Worm (Caenorhabditis elegans) whole organism, young adult: Measurements from ENCODE around the gene T01C1.4.

Source experiments
- B0035.1 ChIP-seq: sonication (generic microtip); optimal IDR thresholded peaks from 2 replicates; lab custom pipeline; 2016; ENCODE audit warnings: missing genetic modification characterization, mild to moderate bottlenecking, missing compliant biosample characterization, missing genotype, missing genetic modification reagents
- C17E4.6 ChIP-seq: fragments of 200-800 bp; sonication (Bioruptor generic); IDR thresholded peaks from 2 replicates; pipeline ENCODE4 v1.3.6; 2022; ENCODE audit warnings: missing genetic modification reagents, missing genetic modification characterization, missing compliant biosample characterization
- D2030.7 ChIP-seq: fragments of 200-800 bp; sonication (Bioruptor generic); IDR thresholded peaks from 2 replicates; pipeline ENCODE4 v1.3.6; 2022; ENCODE audit warnings: missing genetic modification reagents, missing genetic modification characterization, missing compliant biosample characterization
- F23B12.7 ChIP-seq: sonication (generic microtip); optimal IDR thresholded peaks from 2 replicates; lab custom pipeline; 2017; ENCODE audit warnings: missing genetic modification characterization, mild to moderate bottlenecking, missing compliant biosample characterization, antibody characterized with exemption, moderate library complexity; ENCODE audit not compliant: insufficient read depth
- F33H1.4 ChIP-seq: fragments of 200-800 bp; sonication (Bioruptor generic); IDR thresholded peaks from 2 replicates; pipeline ENCODE4 v1.3.6; 2022; ENCODE audit warnings: missing genetic modification reagents, missing genetic modification characterization, missing compliant biosample characterization
- K12H6.12 ChIP-seq: fragments of 200-800 bp; sonication (Bioruptor generic); optimal IDR thresholded peaks from 2 replicates; lab custom pipeline; 2018; ENCODE audit warnings: mild to moderate bottlenecking, missing genetic modification characterization, missing compliant biosample characterization
- T07F8.4 ChIP-seq: sonication (generic microtip); optimal IDR thresholded peaks from 2 replicates; lab custom pipeline; 2016; ENCODE audit warnings: mild to moderate bottlenecking, missing genetic modification characterization, moderate library complexity, missing compliant biosample characterization
- T26A5.8 ChIP-seq: sonication (generic microtip); optimal IDR thresholded peaks from 2 replicates; lab custom pipeline; 2016; ENCODE audit warnings: missing genetic modification characterization, missing compliant biosample characterization
- Y53F4B.3 ChIP-seq: fragments of 200-800 bp; sonication (Bioruptor generic); IDR thresholded peaks from 2 replicates; pipeline ENCODE4 v1.3.6; 2022; ENCODE audit warnings: missing genetic modification reagents, missing genetic modification characterization, missing compliant biosample characterization
- Y53G8AR.9 ChIP-seq: fragments of 200-800 bp; sonication (Bioruptor generic); conservative IDR thresholded peaks from 2 replicates; pipeline ENCODE4 v1.3.6; 2022; ENCODE audit warnings: missing genetic modification reagents, missing genetic modification characterization, missing compliant biosample characterization
- Y95B8A.8 ChIP-seq: fragments of 200-800 bp; sonication (Bioruptor generic); IDR thresholded peaks from 2 replicates; pipeline ENCODE4 v1.3.6; 2022; ENCODE audit warnings: missing genetic modification reagents, missing genetic modification characterization, missing compliant biosample characterization
- ama-1 ChIP-seq, 3 experiments: fragments of 150-350 bp in 1 of 3; sonication (generic microtip) in 2 of 3; optimal IDR thresholded peaks; 2 replicates each; lab custom pipeline; 2014 to 2018; ENCODE audit warnings: missing biosample characterization in 2 of 3, missing genetic modification characterization in 2 of 3, missing genetic modification reagents in 2 of 3
- attf-5 ChIP-seq: fragments of 200-800 bp; sonication (Bioruptor generic); optimal IDR thresholded peaks from 2 replicates; lab custom pipeline; 2018; ENCODE audit warnings: mild to moderate bottlenecking, missing genetic modification characterization, missing compliant biosample characterization
- cebp-1 ChIP-seq, 2 experiments: fragments of 200-800 bp in 1 of 2; sonication (Bioruptor generic) in 1 of 2; sonication (generic microtip) in 1 of 2; IDR thresholded peaks in 1 of 2; optimal IDR thresholded peaks in 1 of 2; 2 replicates each; pipeline versions ENCODE4 v1.3.6 to Lab custom; 2017 to 2022; ENCODE audit warnings: missing compliant biosample characterization in 2 of 2, missing genetic modification characterization in 2 of 2, mild to moderate bottlenecking in 1 of 2, missing genetic modification reagents in 1 of 2, moderate library complexity in 1 of 2
- ceh-27 ChIP-seq: fragments of 200-800 bp; sonication (Bioruptor generic); optimal IDR thresholded peaks from 2 replicates; lab custom pipeline; 2018; ENCODE audit warnings: mild to moderate bottlenecking, missing genetic modification characterization, moderate library complexity, missing compliant biosample characterization
- ceh-58 ChIP-seq: fragments of 200-800 bp; sonication (Bioruptor generic); IDR thresholded peaks from 2 replicates; pipeline ENCODE4 v1.3.6; 2022; ENCODE audit warnings: missing genetic modification characterization, missing compliant biosample characterization
- ceh-91 ChIP-seq: fragments of 200-800 bp; sonication (Bioruptor generic); IDR thresholded peaks from 2 replicates; pipeline ENCODE4 v1.3.6; 2022; ENCODE audit warnings: missing genetic modification reagents, missing genetic modification characterization, missing compliant biosample characterization
- chd-7 ChIP-seq: sonication (generic microtip); optimal IDR thresholded peaks from 2 replicates; lab custom pipeline; 2016; ENCODE audit warnings: mild to moderate bottlenecking, missing genetic modification characterization, moderate library complexity, missing compliant biosample characterization
- dox-1 ChIP-seq: fragments of 200-800 bp; sonication (Bioruptor generic); IDR thresholded peaks from 2 replicates; pipeline ENCODE4 v1.3.6; 2022; ENCODE audit warnings: missing genetic modification reagents, missing genetic modification characterization, missing compliant biosample characterization
- dpff-1 ChIP-seq: sonication (generic microtip); optimal IDR thresholded peaks from 2 replicates; lab custom pipeline; 2017; ENCODE audit warnings: mild to moderate bottlenecking, missing genetic modification characterization, missing compliant biosample characterization
- ekl-4 ChIP-seq: fragments of 200-800 bp; sonication (Bioruptor generic); IDR thresholded peaks from 2 replicates; pipeline ENCODE4 v1.3.6; 2022; ENCODE audit warnings: missing genetic modification reagents, missing genetic modification characterization, missing compliant biosample characterization
- hmg-1.2 ChIP-seq: fragments of 200-800 bp; sonication (Bioruptor generic); IDR thresholded peaks from 2 replicates; pipeline ENCODE4 v1.3.6; 2022; ENCODE audit warnings: missing genetic modification reagents, missing genetic modification characterization, missing compliant biosample characterization
- hrde-1 ChIP-seq: sonication (generic microtip); optimal IDR thresholded peaks from 2 replicates; lab custom pipeline; 2016; ENCODE audit warnings: missing genetic modification characterization, mild to moderate bottlenecking, missing compliant biosample characterization, moderate library complexity, missing genotype, missing genetic modification reagents, borderline replicate concordance
- lin-40 ChIP-seq: sonication (generic microtip); optimal IDR thresholded peaks from 2 replicates; lab custom pipeline; 2016; ENCODE audit warnings: missing genetic modification characterization, mild to moderate bottlenecking, missing compliant biosample characterization, missing genotype, missing genetic modification reagents
- lsy-27 ChIP-seq: sonication (generic microtip); optimal IDR thresholded peaks from 2 replicates; lab custom pipeline; 2017; ENCODE audit warnings: missing genetic modification characterization, mild to moderate bottlenecking, missing compliant biosample characterization, antibody characterized with exemption, missing genotype, borderline replicate concordance; ENCODE audit not compliant: insufficient read depth
- madf-3 ChIP-seq: fragments of 200-800 bp; sonication (Bioruptor generic); IDR thresholded peaks from 2 replicates; pipeline ENCODE4 v1.3.6; 2022; ENCODE audit warnings: missing genetic modification reagents, missing genetic modification characterization, missing compliant biosample characterization
- mcd-1 ChIP-seq: fragments of 200-800 bp; sonication (Bioruptor generic); IDR thresholded peaks from 2 replicates; pipeline ENCODE4 v1.3.6; 2022; ENCODE audit warnings: missing genetic modification reagents, missing genetic modification characterization, missing compliant biosample characterization
- mes-4 ChIP-seq: sonication (generic microtip); optimal IDR thresholded peaks from 2 replicates; lab custom pipeline; 2016; ENCODE audit warnings: missing genotype, missing genetic modification characterization, missing compliant biosample characterization
- nfya-2 ChIP-seq: fragments of 200-800 bp; sonication (Bioruptor generic); IDR thresholded peaks from 2 replicates; pipeline ENCODE4 v1.3.6; 2022; ENCODE audit warnings: missing genetic modification reagents, missing genetic modification characterization, missing compliant biosample characterization
- nhr-179 ChIP-seq: sonication (generic microtip); optimal IDR thresholded peaks from 2 replicates; lab custom pipeline; 2016; ENCODE audit warnings: mild to moderate bottlenecking, missing genetic modification characterization, missing compliant biosample characterization
- nhr-80 ChIP-seq: sonication (generic microtip); optimal IDR thresholded peaks from 2 replicates; lab custom pipeline; 2016; ENCODE audit warnings: missing genetic modification characterization, missing compliant biosample characterization
- nhr-90 ChIP-seq: sonication (generic microtip); optimal IDR thresholded peaks from 2 replicates; lab custom pipeline; 2016; ENCODE audit warnings: missing genotype, mild to moderate bottlenecking, missing genetic modification characterization, missing compliant biosample characterization
- pbrm-1 ChIP-seq: fragments of 200-800 bp; sonication (Bioruptor generic); IDR thresholded peaks from 2 replicates; pipeline ENCODE4 v1.3.6; 2022; ENCODE audit warnings: missing genetic modification reagents, missing genetic modification characterization, missing compliant biosample characterization
- repo-1 ChIP-seq: sonication (generic microtip); optimal IDR thresholded peaks from 2 replicates; lab custom pipeline; 2017; ENCODE audit warnings: mild to moderate bottlenecking, missing genetic modification characterization, missing compliant biosample characterization
- snpc-1.1 ChIP-seq: sonication (generic microtip); optimal IDR thresholded peaks from 2 replicates; lab custom pipeline; 2017; ENCODE audit warnings: missing genetic modification characterization, mild to moderate bottlenecking, missing compliant biosample characterization, antibody characterized with exemption, moderate library complexity, missing genotype, missing genetic modification reagents; ENCODE audit not compliant: insufficient read depth
- somi-1 ChIP-seq: fragments of 200-800 bp; sonication (Bioruptor generic); optimal IDR thresholded peaks from 2 replicates; lab custom pipeline; 2018; ENCODE audit warnings: mild to moderate bottlenecking, missing genetic modification characterization, missing compliant biosample characterization
- tbp1 ChIP-seq: fragments of 200-800 bp; sonication (Bioruptor generic); optimal IDR thresholded peaks from 2 replicates; lab custom pipeline; 2018; ENCODE audit warnings: mild to moderate bottlenecking, missing genetic modification characterization, missing compliant biosample characterization
- tlf-1 ChIP-seq: fragments of 200-800 bp; sonication (Bioruptor generic); optimal IDR thresholded peaks from 2 replicates; lab custom pipeline; 2018; ENCODE audit warnings: mild to moderate bottlenecking, missing genetic modification characterization, missing compliant biosample characterization
- unc-130 ChIP-seq: sonication (generic microtip); optimal IDR thresholded peaks from 2 replicates; lab custom pipeline; 2016; ENCODE audit warnings: missing genetic modification reagents, missing genetic modification characterization, missing compliant biosample characterization
- ztf-18 ChIP-seq: sonication (generic microtip); optimal IDR thresholded peaks from 2 replicates; lab custom pipeline; 2016; ENCODE audit warnings: missing genotype, mild to moderate bottlenecking, missing genetic modification characterization, missing compliant biosample characterization
- ztf-26 ChIP-seq: sonication (generic microtip); optimal IDR thresholded peaks from 2 replicates; lab custom pipeline; 2017; ENCODE audit warnings: missing genetic modification characterization, missing compliant biosample characterization

The T01C1.4 gene

DNA sequence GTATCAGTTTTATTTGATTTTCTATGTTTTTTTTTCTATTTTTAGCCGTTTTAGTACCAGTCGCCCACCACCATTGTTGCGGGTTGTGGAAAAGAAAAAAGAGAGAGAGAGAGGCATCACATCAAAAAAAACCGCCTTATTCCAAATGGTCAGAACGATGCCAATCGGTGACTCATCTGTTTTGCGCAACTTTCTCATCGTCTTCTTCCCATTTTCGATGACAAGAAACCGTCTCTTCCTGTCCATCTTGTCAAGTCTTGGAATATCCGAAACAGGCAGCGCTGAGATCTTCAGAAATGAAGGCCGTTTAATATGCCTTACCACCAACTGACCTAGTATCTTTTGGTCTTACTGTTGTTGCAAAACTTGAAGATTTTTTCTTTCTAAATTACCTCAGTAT is 30.4 kb downstream of the T01C1.4 start:
- TF ChIP-seq ama-1 (optimal IDR thresholded peaks at IDR 0.05; lab: Kevin White, UChicago): no peak
- TF ChIP-seq ama-1 (GFP tag; optimal IDR thresholded peaks at IDR 0.05; lab: Kevin White, UChicago): no peak
- TF ChIP-seq hmg-1.2 (GFP tag; lab: Robert Waterston, UW): no peak
- no peak for TF ChIP-seq tbp1 (GFP tag; lab: Kevin White, UChicago)
- TF ChIP-seq chd-7 (tag; lab: Kevin White, UChicago): no peak
- no peak for TF ChIP-seq T07F8.4 (tag; lab: Kevin White, UChicago)
- no peak for TF ChIP-seq nhr-179 (tag; lab: Kevin White, UChicago)
- TF ChIP-seq Y53F4B.3 (GFP tag; lab: Robert Waterston, UW): no peak
- TF ChIP-seq Y53G8AR.9 (GFP tag; lab: Robert Waterston, UW): no peak

DNA sequence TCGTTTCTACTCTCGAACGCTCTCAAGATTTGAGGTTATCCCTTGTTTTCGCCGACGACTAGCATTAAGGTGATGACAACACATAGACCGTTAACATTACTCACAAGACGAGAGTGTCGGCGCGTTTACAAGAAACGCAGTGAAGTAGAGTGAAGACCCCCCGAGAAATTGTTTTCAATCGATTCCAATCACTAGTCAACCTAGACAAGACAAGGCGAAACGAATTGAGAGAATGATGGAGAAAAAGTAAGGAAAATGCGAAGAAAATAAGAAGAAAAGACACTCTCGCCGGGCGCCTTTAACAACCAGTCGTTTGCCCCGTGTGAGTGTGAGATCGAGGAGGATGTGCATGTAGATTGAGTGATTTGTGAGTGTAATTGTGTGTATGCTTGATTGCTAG is 32.4 kb downstream of the T01C1.4 start:
- TF ChIP-seq F23B12.7 (tag; lab: Kevin White, UChicago) (peak; percentile 43), dpff-1 (tag; lab: Kevin White, UChicago) (no peak), mes-4 (tag; lab: Kevin White, UChicago) (no peak), tlf-1 (GFP tag; lab: Kevin White, UChicago) (no peak), mcd-1 (no peak), F33H1.4 (GFP tag; lab: Robert Waterston, UW) (no peak), snpc-1.1 (tag; lab: Kevin White, UChicago) (no peak), ekl-4 (GFP tag; lab: Robert Waterston, UW) (no peak), repo-1 (tag; lab: Kevin White, UChicago) (no peak), C17E4.6 (GFP tag; lab: Robert Waterston, UW) (no peak), nfya-2 (GFP tag; lab: Robert Waterston, UW) (no peak), unc-130 (GFP tag; lab: Kevin White, UChicago) (no peak), lin-40 (peak; percentile 19), K12H6.12 (tag; lab: Kevin White, UChicago) (peak; percentile 4), ceh-27 (GFP tag; lab: Kevin White, UChicago) (peak; percentile 2), lsy-27 (tag; lab: Kevin White, UChicago) (no peak), hrde-1 (no peak), B0035.1 (tag; lab: Kevin White, UChicago) (no peak), Y53G8AR.9 (GFP tag; lab: Robert Waterston, UW) (no peak), cebp-1 (GFP tag; IDR thresholded peaks at IDR 0.05; lab: Robert Waterston, UW) (no peak), cebp-1 (tag; optimal IDR thresholded peaks at IDR 0.05; lab: Kevin White, UChicago) (peak; percentile 50), Y95B8A.8 (GFP tag; lab: Robert Waterston, UW) (no peak), ama-1 (optimal IDR thresholded peaks at IDR 0.05; lab: Kevin White, UChicago) (no peak), ama-1 (GFP tag; optimal IDR thresholded peaks at IDR 0.05; lab: Kevin White, UChicago) (no peak), nhr-80 (tag; lab: Kevin White, UChicago) (peak; percentile 77), dox-1 (GFP tag; lab: Robert Waterston, UW) (0 out of 2 replicates have a peak, but pooled peaks have one; percentile 41), T26A5.8 (tag; lab: Kevin White, UChicago) (no peak), madf-3 (no peak), somi-1 (GFP tag; lab: Kevin White, UChicago) (peak; percentile 35), ceh-91 (GFP tag; lab: Robert Waterston, UW) (no peak), chd-7 (tag; lab: Kevin White, UChicago) (no peak), ztf-26 (tag; lab: Kevin White, UChicago) (peak; percentile 31), pbrm-1 (GFP tag; lab: Robert Waterston, UW) (no peak), ztf-18 (no peak), D2030.7 (GFP tag; lab: Robert Waterston, UW) (no peak), attf-5 (GFP tag; lab: Kevin White, UChicago) (peak; percentile 57), nhr-90 (tag; lab: Kevin White, UChicago) (no peak), ceh-58 (GFP tag; lab: Robert Waterston, UW) (no peak)
- TF ChIP-seq, all 124 proteins: peak for 10
